Fruit fly (Drosophila melanogaster): ENCODE results near the gene CG13970.

DNA sequence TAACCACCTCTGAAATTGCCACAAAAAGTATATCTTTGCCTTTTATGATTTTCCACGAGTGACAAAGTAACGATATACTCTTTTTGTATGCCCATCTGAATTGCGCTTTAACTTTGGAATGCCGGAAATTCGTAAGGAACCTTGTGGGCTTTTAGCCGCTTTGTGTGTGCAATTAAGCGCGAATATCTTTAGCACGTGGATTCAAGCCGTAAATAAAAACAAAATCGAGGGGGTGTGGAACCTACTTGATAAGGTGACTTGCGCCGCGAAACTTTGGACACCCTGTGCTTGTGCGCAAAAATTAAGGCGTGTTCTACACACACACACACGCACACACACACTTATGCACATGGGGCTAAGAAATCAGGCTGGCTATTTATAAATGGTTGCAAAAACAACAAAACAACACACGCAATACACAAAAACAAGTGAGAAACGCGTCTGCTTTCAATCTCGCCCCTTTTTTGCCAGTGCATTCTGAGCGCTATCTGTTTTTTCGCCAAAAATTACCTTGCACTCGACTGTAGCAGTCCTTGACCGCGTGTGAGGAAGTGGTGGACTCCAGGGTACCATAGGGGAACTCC, 19.8 kb downstream of the CG13970 start:
- no peak for TF ChIP-seq cic (GFP tag; optimal IDR thresholded peaks at IDR 0.05)
- no peak for TF ChIP-seq kay (GFP tag; ENCODE audit: borderline replicate concordance)
- no peak for TF ChIP-seq Clk (GFP tag; optimal IDR thresholded peaks at IDR 0.05)
- TF ChIP-seq CG12768 (GFP tag; optimal IDR thresholded peaks at IDR 0.05): no peak
- TF ChIP-seq CG11617 (GFP tag; optimal IDR thresholded peaks at IDR 0.05): no peak
- no peak for TF ChIP-seq Hr96 (GFP tag; optimal IDR thresholded peaks at IDR 0.05)
- TF ChIP-seq cnc (optimal IDR thresholded peaks at IDR 0.05): no peak
- no peak for TF ChIP-seq CG7101 (tag; optimal IDR thresholded peaks at IDR 0.05)

Data from whole organism, adult.